Worm (Caenorhabditis elegans) whole organism, late embryonic: ENCODE results near the gene lig-1.

Experiments used
- ama-1 ChIP-seq: fragments of 150-350 bp; optimal IDR thresholded peaks from 2 replicates; lab custom pipeline; 2014
- ceh-2 ChIP-seq: sonication (generic microtip); optimal IDR thresholded peaks from 2 replicates; lab custom pipeline; 2016; ENCODE audit warnings: missing genotype, missing genetic modification characterization, missing compliant biosample characterization
- ceh-9 ChIP-seq: sonication (generic microtip); optimal IDR thresholded peaks from 2 replicates; lab custom pipeline; 2016; ENCODE audit warnings: mild to moderate bottlenecking, missing genetic modification characterization, inconsistent platforms, missing compliant biosample characterization
- fkh-10 ChIP-seq: fragments of 150-350 bp; optimal IDR thresholded peaks from 2 replicates; lab custom pipeline; 2014; ENCODE audit warnings: missing biosample characterization, missing genetic modification reagents, missing genetic modification characterization
- nfya-1 ChIP-seq: sonication (generic microtip); optimal IDR thresholded peaks from 2 replicates; lab custom pipeline; 2017; ENCODE audit warnings: missing genetic modification characterization, mild to moderate bottlenecking, missing compliant biosample characterization, antibody characterized with exemption, moderate library complexity
- nhr-11 ChIP-seq: fragments of 150-350 bp; optimal IDR thresholded peaks from 2 replicates; lab custom pipeline; 2014; ENCODE audit warnings: missing biosample characterization, missing genetic modification characterization
- pat-9 ChIP-seq: fragments of 200-800 bp; sonication (Bioruptor generic); optimal IDR thresholded peaks from 2 replicates; lab custom pipeline; 2018; ENCODE audit warnings: mild to moderate bottlenecking, missing genetic modification characterization, moderate library complexity, missing compliant biosample characterization
- pha-4 ChIP-seq: fragments of 150-350 bp; optimal IDR thresholded peaks from 2 replicates; lab custom pipeline; 2018; ENCODE audit warnings: missing biosample characterization, missing genetic modification reagents, missing genetic modification characterization
- sdc-2 ChIP-seq: sonication (generic microtip); optimal IDR thresholded peaks from 2 replicates; lab custom pipeline; 2016; ENCODE audit warnings: missing genotype, missing genetic modification characterization, missing compliant biosample characterization
- tbx-2 ChIP-seq: sonication (generic microtip); optimal IDR thresholded peaks from 2 replicates; lab custom pipeline; 2016; ENCODE audit warnings: missing genetic modification characterization, missing compliant biosample characterization

- TF ChIP-seq ceh-9 (no peak), ceh-2 (tag; lab: Kevin White, UChicago) (no peak), sdc-2 (no peak), fkh-10 (GFP tag; lab: Kevin White, UChicago) (no peak), tbx-2 (tag; lab: Kevin White, UChicago) (no peak), ama-1 (lab: Kevin White, UChicago) (no peak), nfya-1 (tag; lab: Kevin White, UChicago) (no peak), pha-4 (tag; lab: Kevin White, UChicago) (no peak), pat-9 (tag; lab: Kevin White, UChicago) (no peak), nhr-11 (no peak)
Observed at ce11 chrV:10855363-10855762, 41.5 kb downstream of the lig-1 start.
